Worm (Caenorhabditis elegans) whole organism, L3 larva: ENCODE data around the gene rabr-1.

Experiments
- R02D3.7 ChIP-seq: fragments of 150-350 bp; optimal IDR thresholded peaks from 2 replicates; lab custom pipeline; 2014; ENCODE audit warnings: missing biosample characterization, missing genetic modification characterization
- ZK546.5 ChIP-seq: sonication (generic microtip); optimal IDR thresholded peaks from 2 replicates; lab custom pipeline; 2017; ENCODE audit warnings: missing biosample characterization, missing genetic modification characterization
- aly-2 ChIP-seq: fragments of 150-350 bp; optimal IDR thresholded peaks from 2 replicates; lab custom pipeline; 2014; ENCODE audit warnings: missing biosample characterization, missing genetic modification characterization
- ama-1 ChIP-seq: fragments of 150-350 bp; optimal IDR thresholded peaks from 2 replicates; lab custom pipeline; 2018
- ceh-16 ChIP-seq: sonication (generic microtip); optimal IDR thresholded peaks from 2 replicates; lab custom pipeline; 2017; ENCODE audit warnings: missing biosample characterization, missing genetic modification characterization
- ceh-28 ChIP-seq: fragments of 150-350 bp; optimal IDR thresholded peaks from 2 replicates; lab custom pipeline; 2014; ENCODE audit warnings: missing biosample characterization, missing genetic modification reagents, missing genetic modification characterization
- ceh-82 ChIP-seq: fragments of 150-350 bp; optimal IDR thresholded peaks from 2 replicates; lab custom pipeline; 2014; ENCODE audit warnings: missing biosample characterization, missing genetic modification characterization
- ceh-9 ChIP-seq: sonication (generic microtip); optimal IDR thresholded peaks from 2 replicates; lab custom pipeline; 2018; ENCODE audit warnings: missing biosample characterization, missing genetic modification characterization
- daf-12 ChIP-seq: fragments of 150-350 bp; optimal IDR thresholded peaks from 2 replicates; lab custom pipeline; 2014; ENCODE audit warnings: missing biosample characterization, missing genetic modification reagents, missing genetic modification characterization
- egl-27 ChIP-seq: sonication (generic microtip); optimal IDR thresholded peaks from 4 replicates; lab custom pipeline; 2017; ENCODE audit warnings: missing biosample characterization, missing genetic modification reagents, missing genetic modification characterization
- egl-5 ChIP-seq: fragments of 150-350 bp; optimal IDR thresholded peaks from 2 replicates; lab custom pipeline; 2017; ENCODE audit warnings: missing biosample characterization, missing genetic modification reagents, missing genetic modification characterization, inconsistent platforms
- elt-1 ChIP-seq: fragments of 150-350 bp; optimal IDR thresholded peaks from 2 replicates; lab custom pipeline; 2014; ENCODE audit warnings: missing biosample characterization, missing genetic modification characterization
- elt-2 ChIP-seq: sonication (generic microtip); optimal IDR thresholded peaks from 2 replicates; lab custom pipeline; 2016; ENCODE audit warnings: missing genetic modification reagents, mild to moderate bottlenecking, missing genetic modification characterization, missing compliant biosample characterization
- elt-3 ChIP-seq, 3 experiments: fragments of 150-350 bp in 1 of 3; sonication (generic microtip) in 2 of 3; optimal IDR thresholded peaks; 2 replicates in 2 of 3; 4 replicates in 1 of 3; lab custom pipeline; 2014 to 2017; ENCODE audit warnings: missing biosample characterization in 3 of 3, missing genetic modification characterization in 3 of 3
- eor-1 ChIP-seq, 2 experiments: fragments of 150-350 bp; optimal IDR thresholded peaks; 2 replicates each; lab custom pipeline; 2014 to 2018; ENCODE audit warnings: missing biosample characterization in 2 of 2, missing genetic modification characterization in 2 of 2
- fkh-10 ChIP-seq: sonication (generic microtip); optimal IDR thresholded peaks from 2 replicates; lab custom pipeline; 2017; ENCODE audit warnings: missing biosample characterization, missing genetic modification reagents, missing genetic modification characterization
- fkh-2 ChIP-seq: fragments of 150-350 bp; optimal IDR thresholded peaks from 2 replicates; lab custom pipeline; 2014; ENCODE audit warnings: missing biosample characterization, missing genetic modification reagents, missing genetic modification characterization
- fos-1 ChIP-seq: fragments of 150-350 bp; optimal IDR thresholded peaks from 2 replicates; lab custom pipeline; 2014; ENCODE audit warnings: missing biosample characterization, missing genetic modification characterization
- hmg-11 ChIP-seq: sonication (generic microtip); optimal IDR thresholded peaks from 2 replicates; lab custom pipeline; 2016; ENCODE audit warnings: missing genetic modification characterization, missing compliant biosample characterization
- jun-1 ChIP-seq: fragments of 150-350 bp; optimal IDR thresholded peaks from 2 replicates; lab custom pipeline; 2014; ENCODE audit warnings: missing biosample characterization, missing genetic modification reagents, missing genetic modification characterization
- lin-15B ChIP-seq: fragments of 150-350 bp; optimal IDR thresholded peaks from 2 replicates; lab custom pipeline; 2014; ENCODE audit warnings: missing biosample characterization, missing genetic modification characterization
- lin-39 ChIP-seq: fragments of 150-350 bp; optimal IDR thresholded peaks from 2 replicates; lab custom pipeline; 2018; ENCODE audit warnings: missing biosample characterization, missing genetic modification reagents, missing genetic modification characterization
- lsy-12 ChIP-seq: sonication (generic microtip); optimal IDR thresholded peaks from 2 replicates; lab custom pipeline; 2016; ENCODE audit warnings: mild to moderate bottlenecking, missing genetic modification characterization, missing compliant biosample characterization
- mdl-1 ChIP-seq: fragments of 150-350 bp; optimal IDR thresholded peaks from 2 replicates; lab custom pipeline; 2014; ENCODE audit warnings: missing biosample characterization, missing genetic modification characterization
- mml-1 ChIP-seq: fragments of 150-350 bp; sonication (generic microtip); optimal IDR thresholded peaks from 3 replicates; lab custom pipeline; 2014; ENCODE audit warnings: missing biosample characterization, missing genetic modification characterization
- nfya-1 ChIP-seq: sonication (generic microtip); optimal IDR thresholded peaks from 2 replicates; lab custom pipeline; 2017; ENCODE audit warnings: missing genetic modification characterization, mild to moderate bottlenecking, missing compliant biosample characterization, antibody characterized with exemption, moderate library complexity; ENCODE audit not compliant: insufficient read depth
- nhr-11 ChIP-seq: fragments of 150-350 bp; optimal IDR thresholded peaks from 2 replicates; lab custom pipeline; 2014; ENCODE audit warnings: missing biosample characterization, missing genetic modification characterization
- nhr-12 ChIP-seq: fragments of 150-350 bp; optimal IDR thresholded peaks from 2 replicates; lab custom pipeline; 2014; ENCODE audit warnings: missing biosample characterization, missing genetic modification characterization
- nhr-23 ChIP-seq: fragments of 150-350 bp; optimal IDR thresholded peaks from 2 replicates; lab custom pipeline; 2014; ENCODE audit warnings: missing biosample characterization, missing genetic modification reagents, missing genetic modification characterization
- nhr-237 ChIP-seq: fragments of 150-350 bp; optimal IDR thresholded peaks from 2 replicates; lab custom pipeline; 2014; ENCODE audit warnings: missing biosample characterization, missing genetic modification characterization
- nhr-25 ChIP-seq: sonication (generic microtip); optimal IDR thresholded peaks from 2 replicates; lab custom pipeline; 2017; ENCODE audit warnings: missing biosample characterization, missing genetic modification characterization
- nhr-28 ChIP-seq: fragments of 150-350 bp; optimal IDR thresholded peaks from 2 replicates; lab custom pipeline; 2014; ENCODE audit warnings: missing biosample characterization, missing genetic modification characterization
- nhr-43 ChIP-seq: sonication (generic microtip); optimal IDR thresholded peaks from 2 replicates; lab custom pipeline; 2016; ENCODE audit warnings: mild to moderate bottlenecking, missing genetic modification characterization, missing compliant biosample characterization; ENCODE audit not compliant: poor library complexity, severe bottlenecking
- nhr-67 ChIP-seq: fragments of 150-350 bp; optimal IDR thresholded peaks from 2 replicates; lab custom pipeline; 2014; ENCODE audit warnings: missing biosample characterization, missing genetic modification characterization
- nhr-76 ChIP-seq: fragments of 150-350 bp; sonication (generic microtip); optimal IDR thresholded peaks from 5 replicates; lab custom pipeline; 2014; ENCODE audit warnings: missing biosample characterization, missing genetic modification characterization
- nhr-77 ChIP-seq: fragments of 150-350 bp; optimal IDR thresholded peaks from 2 replicates; lab custom pipeline; 2014; ENCODE audit warnings: missing biosample characterization, missing genetic modification characterization
- pha-4 ChIP-seq: fragments of 150-350 bp; optimal IDR thresholded peaks from 2 replicates; lab custom pipeline; 2014; ENCODE audit warnings: missing biosample characterization, missing genetic modification reagents, missing genetic modification characterization
- pqm-1 ChIP-seq: fragments of 150-350 bp; optimal IDR thresholded peaks from 2 replicates; lab custom pipeline; 2017; ENCODE audit warnings: missing biosample characterization, missing genetic modification characterization, inconsistent platforms
- sea-2 ChIP-seq: fragments of 150-350 bp; sonication (generic microtip); optimal IDR thresholded peaks from 4 replicates; lab custom pipeline; 2014; ENCODE audit warnings: missing biosample characterization, missing genetic modification reagents, missing genetic modification characterization
- skn-1 ChIP-seq: fragments of 150-350 bp; optimal IDR thresholded peaks from 2 replicates; lab custom pipeline; 2014; ENCODE audit warnings: missing biosample characterization, missing genetic modification characterization
- snpc-4 ChIP-seq: fragments of 150-350 bp; optimal IDR thresholded peaks from 2 replicates; lab custom pipeline; 2014; ENCODE audit warnings: missing biosample characterization, missing genetic modification characterization
- tbx-2 ChIP-seq: sonication (generic microtip); optimal IDR thresholded peaks from 2 replicates; lab custom pipeline; 2016; ENCODE audit warnings: mild to moderate bottlenecking, missing genetic modification characterization, missing compliant biosample characterization
- unc-39 ChIP-seq: sonication (generic microtip); optimal IDR thresholded peaks from 4 replicates; lab custom pipeline; 2017; ENCODE audit warnings: missing biosample characterization, missing genetic modification characterization
- unc-62 ChIP-seq: fragments of 150-350 bp; sonication (generic microtip); optimal IDR thresholded peaks from 4 replicates; lab custom pipeline; 2014; ENCODE audit warnings: missing biosample characterization, missing genetic modification reagents, missing genetic modification characterization
- zag-1 ChIP-seq: fragments of 150-350 bp; optimal IDR thresholded peaks from 2 replicates; lab custom pipeline; 2014; ENCODE audit warnings: missing biosample characterization, missing genetic modification characterization
- ztf-11 ChIP-seq: fragments of 150-350 bp; optimal IDR thresholded peaks from 2 replicates; lab custom pipeline; 2014; ENCODE audit warnings: missing biosample characterization, missing genetic modification characterization
- ztf-4 ChIP-seq: fragments of 150-350 bp; optimal IDR thresholded peaks from 2 replicates; lab custom pipeline; 2014; ENCODE audit warnings: missing biosample characterization, missing genetic modification characterization

Gene rabr-1

ce11 chrX:2536246-2536772 lies 40.3 kb downstream of the rabr-1 start:
- TF ChIP-seq daf-12 (tag; lab: Kevin White, UChicago) (no peak), nfya-1 (tag; lab: Kevin White, UChicago) (peak; percentile 89), lin-15B (tag; lab: Kevin White, UChicago) (peak; percentile 29), nhr-67 (no peak), ama-1 (lab: Kevin White, UChicago) (no peak), ztf-11 (no peak), unc-62 (GFP tag; lab: Kevin White, UChicago) (peak; percentile 52), ZK546.5 (tag; lab: Kevin White, UChicago) (no peak), skn-1 (tag; lab: Kevin White, UChicago) (peak; percentile 42), nhr-23 (tag; lab: Kevin White, UChicago) (peak; percentile 79), pqm-1 (tag; lab: Kevin White, UChicago) (no peak), nhr-43 (no peak), fos-1 (no peak), fkh-2 (no peak), ceh-28 (peak; percentile 71), mml-1 (tag; lab: Kevin White, UChicago) (no peak), jun-1 (tag; lab: Kevin White, UChicago) (peak; percentile 37), snpc-4 (peak; percentile 87), ceh-16 (tag; lab: Kevin White, UChicago) (no peak), R02D3.7 (tag; lab: Kevin White, UChicago) (no peak), nhr-76 (tag; lab: Kevin White, UChicago) (no peak), lin-39 (tag; lab: Kevin White, UChicago) (peak; percentile 97), elt-3 (tag; optimal IDR thresholded peaks at IDR 0.05; lab: Kevin White, UChicago) (no peak), eor-1 (tag; optimal IDR thresholded peaks at IDR 0.05; lab: Kevin White, UChicago) (no peak), sea-2 (no peak), fkh-10 (GFP tag; lab: Kevin White, UChicago) (peak; percentile 66), pha-4 (tag; lab: Kevin White, UChicago) (peak; percentile 95), aly-2 (no peak), nhr-11 (tag; lab: Kevin White, UChicago) (peak; percentile 73), unc-39 (tag; lab: Kevin White, UChicago) (no peak), nhr-25 (tag; lab: Kevin White, UChicago) (peak; percentile 81), ceh-82 (tag; lab: Kevin White, UChicago) (peak; percentile 63), ceh-9 (tag; lab: Kevin White, UChicago) (no peak), elt-2 (tag; lab: Kevin White, UChicago) (no peak), egl-5 (tag; lab: Kevin White, UChicago) (peak; percentile 70), nhr-12 (tag; lab: Kevin White, UChicago) (no peak), zag-1 (tag; lab: Kevin White, UChicago) (no peak), ztf-4 (tag; lab: Kevin White, UChicago) (no peak), tbx-2 (tag; lab: Kevin White, UChicago) (peak; percentile 54), egl-27 (tag; lab: Kevin White, UChicago) (peak; percentile 65), nhr-237 (tag; lab: Kevin White, UChicago) (no peak), nhr-77 (tag; lab: Kevin White, UChicago) (no peak), nhr-28 (no peak), hmg-11 (tag; lab: Kevin White, UChicago) (peak; percentile 66), elt-1 (tag; lab: Kevin White, UChicago) (peak; percentile 36), mdl-1 (tag; lab: Kevin White, UChicago) (peak; percentile 10), lsy-12 (tag; lab: Kevin White, UChicago) (peak; percentile 12)
